Worm (Caenorhabditis elegans) whole organism, mixed stage, embryonic: Measurements from ENCODE around the gene smoc-1.

ENCODE experiments used
- bed-3 ChIP-seq: fragments of 200-800 bp; sonication (Bioruptor generic); optimal IDR thresholded peaks from 3 replicates; lab custom pipeline; 2018; ENCODE audit warnings: mild to moderate bottlenecking, missing genetic modification characterization, moderate library complexity, missing compliant biosample characterization
- flh-1 ChIP-seq: fragments of 200-800 bp; sonication (Bioruptor generic); optimal IDR thresholded peaks from 2 replicates; lab custom pipeline; 2018; ENCODE audit warnings: mild to moderate bottlenecking, missing genetic modification characterization, moderate library complexity, missing compliant biosample characterization
- lsy-2 ChIP-seq: fragments of 150-350 bp; optimal IDR thresholded peaks from 2 replicates; lab custom pipeline; 2014; ENCODE audit warnings: missing biosample characterization, missing genetic modification characterization
- nhr-76 ChIP-seq: sonication (generic microtip); optimal IDR thresholded peaks from 2 replicates; lab custom pipeline; 2017; ENCODE audit warnings: missing biosample characterization, missing genetic modification characterization
- pha-4 ChIP-seq: fragments of 150-350 bp; optimal IDR thresholded peaks from 2 replicates; lab custom pipeline; 2018; ENCODE audit warnings: missing biosample characterization, missing genetic modification reagents, missing genetic modification characterization
- snpc-4 ChIP-seq: fragments of 150-350 bp; optimal IDR thresholded peaks from 2 replicates; lab custom pipeline; 2014; ENCODE audit warnings: missing biosample characterization, missing genetic modification characterization

- TF ChIP-seq pha-4: no peak
- TF ChIP-seq nhr-76 (tag; lab: Kevin White, UChicago): no peak
- no peak for TF ChIP-seq lsy-2
- TF ChIP-seq bed-3 (GFP tag; lab: Kevin White, UChicago): no peak
- TF ChIP-seq flh-1 (GFP tag; lab: Kevin White, UChicago): no peak
- no peak for TF ChIP-seq snpc-4 (tag; lab: Kevin White, UChicago)
Observed at ce11 chrV:11770053-11770517, 12.6 kb downstream of the smoc-1 start, which contains the start of gene F55A11.4.
